Worm (Caenorhabditis elegans): Measurements from ENCODE around the gene F01D5.2.

ce11 chrII:13979833-13980513 is 18.9 kb downstream of the F01D5.2 start, which contains the start of gene sre-48:
- TF ChIP-seq unc-62 (GFP tag; optimal IDR thresholded peaks at IDR 0.05) (no peak), nhr-237 (tag; optimal IDR thresholded peaks at IDR 0.05) (no peak)

Data from whole organism, L2 larva.